Worm (Caenorhabditis elegans): ENCODE measurements around the gene T19D2.3.

- peak; percentile 71 for TF ChIP-seq tra-4 (tag; optimal IDR thresholded peaks at IDR 0.05)
- TF ChIP-seq sea-1 (GFP tag; conservative IDR thresholded peaks at IDR 0.05), result peak; percentile 94
- TF ChIP-seq ama-1 (optimal IDR thresholded peaks at IDR 0.05), result peak; percentile 72
- TF ChIP-seq tbx-11 (GFP tag; IDR thresholded peaks at IDR 0.05), result peak; percentile 96
Measured at ce11 chrX:3969980-3970403, 30.9 kb downstream of the T19D2.3 start.

All from whole organism, early embryonic.